Worm (Caenorhabditis elegans) whole organism, early embryonic: ENCODE measurements around the gene R08C7.11.

ENCODE experiments used
- F13C5.2 ChIP-seq: sonication (generic microtip); optimal IDR thresholded peaks from 2 replicates; lab custom pipeline; 2017; ENCODE audit warnings: mild to moderate bottlenecking, missing genetic modification characterization, inconsistent platforms, missing compliant biosample characterization
- aly-1 ChIP-seq: sonication (generic microtip); optimal IDR thresholded peaks from 2 replicates; lab custom pipeline; 2016; ENCODE audit warnings: missing genetic modification characterization, missing compliant biosample characterization
- ama-1 ChIP-seq: fragments of 150-350 bp; optimal IDR thresholded peaks from 2 replicates; lab custom pipeline; 2014
- ceh-36 ChIP-seq: sonication (generic microtip); optimal IDR thresholded peaks from 2 replicates; lab custom pipeline; 2016; ENCODE audit warnings: missing genetic modification characterization, inconsistent platforms, missing compliant biosample characterization
- ets-7 ChIP-seq: sonication (generic microtip); optimal IDR thresholded peaks from 2 replicates; lab custom pipeline; 2016; ENCODE audit warnings: missing genotype, missing genetic modification characterization, missing compliant biosample characterization
- flt-1 ChIP-seq: fragments of 200-800 bp; sonication (Bioruptor generic); IDR thresholded peaks from 2 replicates; pipeline ENCODE4 v1.3.6; 2022; ENCODE audit warnings: missing genetic modification characterization, missing compliant biosample characterization
- hmbx-1 ChIP-seq: sonication (generic microtip); optimal IDR thresholded peaks from 2 replicates; lab custom pipeline; 2016; ENCODE audit warnings: mild to moderate bottlenecking, missing genetic modification characterization, missing compliant biosample characterization
- hmg-4 ChIP-seq: fragments of 200-800 bp; sonication (Bioruptor generic); optimal IDR thresholded peaks from 2 replicates; lab custom pipeline; 2018; ENCODE audit warnings: mild to moderate bottlenecking, missing genetic modification characterization, missing compliant biosample characterization
- pes-1 ChIP-seq: fragments of 200-800 bp; sonication (Bioruptor generic); IDR thresholded peaks from 2 replicates; pipeline ENCODE4 v1.3.6; 2022; ENCODE audit warnings: missing genetic modification reagents, missing genetic modification characterization, missing compliant biosample characterization
- scrt-1 ChIP-seq: fragments of 200-800 bp; sonication (Bioruptor generic); IDR thresholded peaks from 2 replicates; pipeline ENCODE4 v1.3.6; 2022; ENCODE audit warnings: missing genetic modification characterization, missing compliant biosample characterization
- sea-1 ChIP-seq: fragments of 200-800 bp; sonication (Bioruptor generic); conservative IDR thresholded peaks from 2 replicates; pipeline ENCODE4 v1.3.6; 2022; ENCODE audit warnings: missing genetic modification characterization, missing compliant biosample characterization
- tbx-11 ChIP-seq: fragments of 200-800 bp; sonication (Bioruptor generic); IDR thresholded peaks from 2 replicates; pipeline ENCODE4 v1.3.6; 2022; ENCODE audit warnings: missing genetic modification characterization, missing compliant biosample characterization
- tbx-37 ChIP-seq: fragments of 200-800 bp; sonication (Bioruptor generic); conservative IDR thresholded peaks from 2 replicates; pipeline ENCODE4 v1.3.6; 2022; ENCODE audit warnings: missing genetic modification reagents, missing genetic modification characterization, missing compliant biosample characterization
- tra-4 ChIP-seq: sonication (generic microtip); optimal IDR thresholded peaks from 2 replicates; lab custom pipeline; 2017; ENCODE audit warnings: missing genetic modification characterization, missing compliant biosample characterization

- TF ChIP-seq aly-1: no peak
- TF ChIP-seq sea-1 (GFP tag; lab: Robert Waterston, UW): no peak
- TF ChIP-seq F13C5.2: no peak
- no peak for TF ChIP-seq hmg-4 (GFP tag; lab: Kevin White, UChicago)
- no peak for TF ChIP-seq ama-1
- TF ChIP-seq tbx-11 (GFP tag; lab: Robert Waterston, UW): no peak
- no peak for TF ChIP-seq scrt-1 (GFP tag; lab: Robert Waterston, UW)
- TF ChIP-seq flt-1 (GFP tag; lab: Robert Waterston, UW): no peak
- TF ChIP-seq pes-1 (GFP tag; lab: Robert Waterston, UW): no peak
- no peak for TF ChIP-seq ceh-36 (tag; lab: Kevin White, UChicago)
- TF ChIP-seq hmbx-1 (tag; lab: Kevin White, UChicago): no peak
- TF ChIP-seq tbx-37: no peak
- no peak for TF ChIP-seq tra-4 (tag; lab: Kevin White, UChicago)
- TF ChIP-seq ets-7 (tag; lab: Kevin White, UChicago): no peak
These were observed 20.2 kb downstream of the R08C7.11 start, which contains the start of the genes R08C7.8 and R08C7.4 for ce11 chrIV:4434441-4435084.
